Worm (Caenorhabditis elegans) whole organism, mixed stage, embryonic: ENCODE measurements around the gene sre-49.

Experiments used
- elt-1 ChIP-seq: sonication (generic microtip); optimal IDR thresholded peaks from 2 replicates; lab custom pipeline; 2017; ENCODE audit warnings: missing genetic modification characterization, mild to moderate bottlenecking, missing compliant biosample characterization, antibody characterized with exemption, moderate library complexity, borderline replicate concordance; ENCODE audit not compliant: insufficient read depth
- elt-3 ChIP-seq: fragments of 150-350 bp; optimal IDR thresholded peaks from 2 replicates; lab custom pipeline; 2014; ENCODE audit warnings: missing biosample characterization, missing genetic modification characterization
- ham-2 ChIP-seq: fragments of 200-800 bp; sonication (Bioruptor generic); optimal IDR thresholded peaks from 2 replicates; lab custom pipeline; 2018; ENCODE audit warnings: mild to moderate bottlenecking, missing genetic modification characterization, missing compliant biosample characterization
- lin-32 ChIP-seq: fragments of 200-800 bp; sonication (Bioruptor generic); optimal IDR thresholded peaks from 2 replicates; lab custom pipeline; 2018; ENCODE audit warnings: mild to moderate bottlenecking, missing genetic modification characterization, missing compliant biosample characterization
- mab-5 ChIP-seq: fragments of 150-350 bp; optimal IDR thresholded peaks from 2 replicates; lab custom pipeline; 2014; ENCODE audit warnings: missing biosample characterization, missing genetic modification characterization
- mep-1 ChIP-seq: fragments of 150-350 bp; optimal IDR thresholded peaks from 2 replicates; lab custom pipeline; 2017; ENCODE audit warnings: missing biosample characterization, missing genetic modification reagents, missing genetic modification characterization, inconsistent platforms
- nhr-237 ChIP-seq: fragments of 150-350 bp; optimal IDR thresholded peaks from 2 replicates; lab custom pipeline; 2014; ENCODE audit warnings: missing biosample characterization, missing genetic modification characterization
- pha-4 ChIP-seq: fragments of 150-350 bp; optimal IDR thresholded peaks from 2 replicates; lab custom pipeline; 2018; ENCODE audit warnings: missing biosample characterization, missing genetic modification reagents, missing genetic modification characterization
- sem-2 ChIP-seq: fragments of 200-800 bp; sonication (Bioruptor generic); optimal IDR thresholded peaks from 2 replicates; lab custom pipeline; 2018; ENCODE audit warnings: mild to moderate bottlenecking, missing genetic modification characterization, missing compliant biosample characterization
- snpc-4 ChIP-seq: fragments of 150-350 bp; optimal IDR thresholded peaks from 2 replicates; lab custom pipeline; 2014; ENCODE audit warnings: missing biosample characterization, missing genetic modification characterization
- unc-39 ChIP-seq: fragments of 150-350 bp; optimal IDR thresholded peaks from 2 replicates; lab custom pipeline; 2014; ENCODE audit warnings: missing biosample characterization, missing genetic modification characterization
- ztf-11 ChIP-seq: fragments of 150-350 bp; optimal IDR thresholded peaks from 2 replicates; lab custom pipeline; 2014; ENCODE audit warnings: missing biosample characterization, missing genetic modification characterization

ce11 chrII:12280360-12280759 is 38.3 kb upstream of the sre-49 start, which contains the start of gene ife-5:
- TF ChIP-seq lin-32 (GFP tag; lab: Kevin White, UChicago) (no peak), elt-1 (tag; lab: Kevin White, UChicago) (no peak), pha-4 (tag; lab: Kevin White, UChicago) (no peak), snpc-4 (tag; lab: Kevin White, UChicago) (no peak), nhr-237 (tag; lab: Kevin White, UChicago) (no peak), ztf-11 (no peak), elt-3 (tag; lab: Kevin White, UChicago) (no peak), sem-2 (GFP tag; lab: Kevin White, UChicago) (no peak), mep-1 (tag; lab: Kevin White, UChicago) (no peak), ham-2 (GFP tag; lab: Kevin White, UChicago) (no peak), unc-39 (tag; lab: Kevin White, UChicago) (no peak), mab-5 (no peak)
